Fruit fly (Drosophila melanogaster): ENCODE results near the gene Arl1.

Gene Arl1

dm6 chr3L:16023020-16023648 lies 40.2 kb downstream of the Arl1 start, which contains the start of gene Notum (continued):
- TF ChIP-seq grn (GFP tag; optimal IDR thresholded peaks at IDR 0.05), result peak; percentile 27
- no peak for TF ChIP-seq CG15269 (tag; optimal IDR thresholded peaks at IDR 0.05)
- TF ChIP-seq CG13894 (tag; optimal IDR thresholded peaks at IDR 0.05), result no peak
- TF ChIP-seq CG17328 (GFP tag; IDR thresholded peaks at IDR 0.05), result no peak; the same call in 1 of the 2 replicates
- no peak for TF ChIP-seq MESR4 (GFP tag; optimal IDR thresholded peaks at IDR 0.05)
- no peak for TF ChIP-seq CG10565 (GFP tag; optimal IDR thresholded peaks at IDR 0.05)
- TF ChIP-seq yki (optimal IDR thresholded peaks at IDR 0.05), result no peak
- peak; percentile 84 for TF ChIP-seq sens (GFP tag)
- TF ChIP-seq CG4360 (GFP tag; IDR thresholded peaks at IDR 0.05), result peak; percentile 43
- TF ChIP-seq lbe (GFP tag; optimal IDR thresholded peaks at IDR 0.05), result no peak
- peak in 1 of 2 experiments; percentile 27 for TF ChIP-seq pan (optimal IDR thresholded peaks at IDR 0.05)
- TF ChIP-seq pan (GFP tag; optimal IDR thresholded peaks at IDR 0.05 in 1 of 2, IDR thresholded peaks at IDR 0.05 in 1 of 2), result peak in 1 of 2 experiments; percentile 30
- TF ChIP-seq slp2 (GFP tag; optimal IDR thresholded peaks at IDR 0.05), result no peak
- TF ChIP-seq CG9727 (GFP tag; optimal IDR thresholded peaks at IDR 0.05), result peak; percentile 2
- TF ChIP-seq sob (GFP tag; IDR thresholded peaks at IDR 0.05), result 0 out of 2 replicates have a peak, but pooled peaks have one; percentile 11
- TF ChIP-seq Fer3 (tag; optimal IDR thresholded peaks at IDR 0.05), result no peak
- no peak for TF ChIP-seq hb (GFP tag; IDR thresholded peaks at IDR 0.05; ENCODE audit: partially characterized antibody)
- no peak for TF ChIP-seq Bdp1 (GFP tag; optimal IDR thresholded peaks at IDR 0.05)
- 0 out of 2 replicates have a peak, but pooled peaks have one; percentile 18 for TF ChIP-seq CG32767 (GFP tag; IDR thresholded peaks at IDR 0.05)
- no peak for TF ChIP-seq Fer1 (GFP tag; optimal IDR thresholded peaks at IDR 0.05)
- peak; percentile 52; the same call in 1 of the 3 replicates for TF ChIP-seq CG6791 (GFP tag; IDR thresholded peaks at IDR 0.05; ENCODE audit: partially characterized antibody)
- TF ChIP-seq CG12299 (tag; optimal IDR thresholded peaks at IDR 0.05), result no peak
- no peak for TF ChIP-seq tgo (GFP tag; IDR thresholded peaks at IDR 0.05)
- TF ChIP-seq NC2β (GFP tag; optimal IDR thresholded peaks at IDR 0.05), result no peak
- TF ChIP-seq kah (GFP tag; optimal IDR thresholded peaks at IDR 0.05), result peak; percentile 40
- TF ChIP-seq CG5953 (GFP tag; IDR thresholded peaks at IDR 0.05), result no peak
- no peak for TF ChIP-seq crp (GFP tag; optimal IDR thresholded peaks at IDR 0.05)
- 0 out of 2 replicates have a peak, but pooled peaks have one; percentile 37 for TF ChIP-seq CG11247 (GFP tag; IDR thresholded peaks at IDR 0.05)
- no peak for TF ChIP-seq Dip2 (GFP tag; IDR thresholded peaks at IDR 0.05)
- peak; percentile 91 for TF ChIP-seq CG15479 (GFP tag; optimal IDR thresholded peaks at IDR 0.05)
- no peak for TF ChIP-seq CG10147 (GFP tag; optimal IDR thresholded peaks at IDR 0.05)
- no peak for TF ChIP-seq CG9609 (GFP tag; optimal IDR thresholded peaks at IDR 0.05)
- TF ChIP-seq Sox102F (GFP tag; optimal IDR thresholded peaks at IDR 0.05), result no peak
- TF ChIP-seq CG13287 (GFP tag; IDR thresholded peaks at IDR 0.05; ENCODE audit: partially characterized antibody), result peak; percentile 15; the same call in 1 of the 2 replicates
- 0 out of 2 replicates have a peak, but pooled peaks have one; percentile 11 for TF ChIP-seq CG14441 (GFP tag; IDR thresholded peaks at IDR 0.05)
- TF ChIP-seq CG8944 (GFP tag; optimal IDR thresholded peaks at IDR 0.05), result no peak
- peak; percentile 13 for TF ChIP-seq zen (tag; optimal IDR thresholded peaks at IDR 0.05)
- no peak for TF ChIP-seq CG15514 (GFP tag; optimal IDR thresholded peaks at IDR 0.05)
- peak; percentile 44 for TF ChIP-seq vvl (GFP tag; IDR thresholded peaks at IDR 0.05)
- TF ChIP-seq Stat92E (GFP tag; optimal IDR thresholded peaks at IDR 0.05), result peak in 1 of 3 experiments; percentile 63
- no peak for TF ChIP-seq Ravus (GFP tag; IDR thresholded peaks at IDR 0.05)
- TF ChIP-seq CG13424 (tag; optimal IDR thresholded peaks at IDR 0.05), result no peak
- TF ChIP-seq CG7987 (GFP tag; optimal IDR thresholded peaks at IDR 0.05), result no peak
- no peak for TF ChIP-seq Tbp (GFP tag; optimal IDR thresholded peaks at IDR 0.05)
- TF ChIP-seq CG17802 (tag; optimal IDR thresholded peaks at IDR 0.05), result no peak
- no peak for TF ChIP-seq Lim3 (GFP tag; IDR thresholded peaks at IDR 0.05)
- TF ChIP-seq bowl (GFP tag; IDR thresholded peaks at IDR 0.05), result no peak
- TF ChIP-seq CG18764 (GFP tag; optimal IDR thresholded peaks at IDR 0.05), result no peak
- no peak for TF ChIP-seq CG30020 (tag; optimal IDR thresholded peaks at IDR 0.05)
- no peak for TF ChIP-seq Antp (GFP tag; optimal IDR thresholded peaks at IDR 0.05)
